Fruit fly (Drosophila melanogaster) S2 (cell line): Measurements from ENCODE around the gene CG9173.

Experiments
- CG8478 ChIP-seq: fragments of >200 bp; optimal IDR thresholded peaks from 2 replicates; lab custom pipeline; 2018
- CTCF ChIP-seq, 2 experiments: fragments of >200 bp; optimal IDR thresholded peaks; 2 replicates each; lab custom pipeline; 2018

DNA sequence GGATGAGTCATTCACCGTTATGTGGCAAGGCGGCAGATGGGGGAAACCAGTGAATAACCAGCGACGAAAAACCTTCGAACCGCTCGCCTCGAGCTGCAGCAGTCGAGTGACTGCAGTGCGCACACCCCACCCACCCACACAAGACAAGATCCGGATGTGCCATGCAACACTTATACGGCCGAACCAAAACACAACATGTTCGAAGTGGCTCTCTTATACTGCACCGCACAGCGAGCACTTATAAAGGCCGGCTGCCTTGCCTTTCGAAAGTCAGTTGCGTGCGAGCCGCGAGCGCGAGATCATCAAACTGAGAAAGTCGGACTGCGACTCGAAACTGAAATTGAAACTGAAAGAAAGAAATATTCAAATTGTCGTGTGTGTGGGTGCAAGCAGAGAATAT is 40.3 kb upstream of the CG9173 start, which contains the start of gene rho:
- TF ChIP-seq CG8478 (no peak), CTCF (optimal IDR thresholded peaks at IDR 0.05; lab: Kevin White, UChicago) (no peak)
